Fruit fly (Drosophila melanogaster): ENCODE data around the gene CG43732.

The CG43732 gene

DNA sequence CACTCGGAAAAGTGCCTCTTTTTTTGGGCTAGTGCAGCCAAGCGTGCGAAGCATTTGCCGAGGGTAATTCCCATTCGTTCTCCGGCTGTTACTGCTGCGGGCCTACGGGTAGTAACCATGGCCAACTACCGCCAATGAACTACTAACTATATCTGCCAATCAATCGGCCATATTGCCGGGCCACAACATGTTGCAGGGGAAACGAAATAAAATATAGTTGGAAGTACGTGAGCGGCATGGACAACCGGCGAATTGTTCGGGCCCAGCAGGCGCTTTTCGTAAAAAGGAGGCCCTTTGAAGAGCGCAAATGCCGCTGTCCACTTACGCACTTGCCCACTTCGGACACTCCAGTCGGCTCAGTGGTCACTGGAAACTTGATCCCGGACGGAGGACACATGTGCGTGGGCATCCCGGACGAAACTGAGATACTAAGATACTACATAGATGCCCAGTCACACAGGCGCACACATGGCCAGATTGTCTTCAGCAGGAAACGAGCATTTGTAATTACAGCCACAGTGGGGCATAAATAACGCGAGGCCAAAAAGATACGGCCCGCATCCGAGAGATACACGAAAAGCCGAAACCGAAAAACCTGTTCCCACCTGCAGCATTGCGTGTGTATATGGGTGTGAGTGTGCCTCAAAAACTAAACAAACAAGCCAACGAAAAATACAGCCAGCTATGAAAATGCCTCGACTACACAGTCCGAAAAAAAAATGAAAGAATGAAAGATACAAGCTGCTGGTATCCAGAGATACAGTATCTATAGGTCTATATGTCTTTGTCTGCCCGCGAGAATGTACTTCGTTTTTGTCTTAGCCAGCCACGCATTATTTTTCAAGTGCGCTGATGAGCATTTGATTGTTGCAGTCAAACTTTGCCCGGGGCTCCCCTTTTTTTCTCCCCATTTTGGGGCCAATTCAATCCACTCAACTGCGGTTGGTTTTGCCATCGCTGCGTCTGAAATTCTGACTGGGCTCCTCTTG, 37.7 kb downstream of the CG43732 start (continued):
- TF ChIP-seq so (GFP tag; IDR thresholded peaks at IDR 0.05) (peak; percentile 28; the same call in 1 of the 3 replicates), Sox100B (GFP tag; optimal IDR thresholded peaks at IDR 0.05) (peak; percentile 41), hth (optimal IDR thresholded peaks at IDR 0.05) (no peak), Rx (GFP tag; IDR thresholded peaks at IDR 0.05) (no peak), Sox102F (GFP tag; optimal IDR thresholded peaks at IDR 0.05) (peak; percentile 39), usp (GFP tag; optimal IDR thresholded peaks at IDR 0.05) (no peak), ftz-f1 (GFP tag; optimal IDR thresholded peaks at IDR 0.05) (no peak), fd64A (GFP tag; optimal IDR thresholded peaks at IDR 0.05) (peak; percentile 38), CG34376 (GFP tag; optimal IDR thresholded peaks at IDR 0.05) (no peak), nau (GFP tag; optimal IDR thresholded peaks at IDR 0.05) (peak; percentile 20), CG17568 (GFP tag; optimal IDR thresholded peaks at IDR 0.05) (peak; percentile 40), HHEX (GFP tag; optimal IDR thresholded peaks at IDR 0.05) (peak; percentile 31), CG1603 (tag; optimal IDR thresholded peaks at IDR 0.05) (peak; percentile 5), fd102C (GFP tag; optimal IDR thresholded peaks at IDR 0.05) (no peak), CG6254 (GFP tag; optimal IDR thresholded peaks at IDR 0.05) (no peak), pros (GFP tag; optimal IDR thresholded peaks at IDR 0.05) (peak; percentile 15), CG12942 (GFP tag; optimal IDR thresholded peaks at IDR 0.05) (no peak), odd (GFP tag; optimal IDR thresholded peaks at IDR 0.05) (peak; percentile 16), CG6765 (GFP tag; optimal IDR thresholded peaks at IDR 0.05) (no peak), CG9797 (GFP tag; optimal IDR thresholded peaks at IDR 0.05) (no peak), cas (GFP tag; IDR thresholded peaks at IDR 0.05) (no peak), vvl (GFP tag; IDR thresholded peaks at IDR 0.05) (peak; percentile 27; the same call in 1 of the 2 replicates)

- TF ChIP-seq org-1 (GFP tag; optimal IDR thresholded peaks at IDR 0.05) (no peak), HLH4C (GFP tag; IDR thresholded peaks at IDR 0.05; ENCODE audit: partially characterized antibody) (no peak), zfh1 (GFP tag; IDR thresholded peaks at IDR 0.05) (0 out of 3 replicates have a peak, but pooled peaks have one; percentile 33), tna (GFP tag; IDR thresholded peaks at IDR 0.05; ENCODE audit: partially characterized antibody) (no peak), Opbp (GFP tag; IDR thresholded peaks at IDR 0.05; ENCODE audit: partially characterized antibody) (0 out of 3 replicates have a peak, but pooled peaks have one; percentile 10), CG2199 (GFP tag; IDR thresholded peaks at IDR 0.05) (peak; percentile 86), pros (GFP tag; optimal IDR thresholded peaks at IDR 0.05) (peak; percentile 57), Rx (GFP tag; IDR thresholded peaks at IDR 0.05) (no peak), CG8089 (GFP tag; optimal IDR thresholded peaks at IDR 0.05) (no peak), Stat92E (GFP tag; optimal IDR thresholded peaks at IDR 0.05) (no peak), CG11695 (GFP tag; IDR thresholded peaks at IDR 0.05) (no peak), CG15601 (tag; optimal IDR thresholded peaks at IDR 0.05) (no peak), Mad (GFP tag; optimal IDR thresholded peaks at IDR 0.05) (no peak), bowl (GFP tag; IDR thresholded peaks at IDR 0.05) (no peak), CG17186 (GFP tag; optimal IDR thresholded peaks at IDR 0.05) (no peak), CG6175 (GFP tag; IDR thresholded peaks at IDR 0.05) (no peak), CG18011 (GFP tag; optimal IDR thresholded peaks at IDR 0.05) (no peak), CG7745 (tag; optimal IDR thresholded peaks at IDR 0.05) (peak; percentile 22), Atf-2 (GFP tag; optimal IDR thresholded peaks at IDR 0.05) (no peak), abd-A (tag; optimal IDR thresholded peaks at IDR 0.05) (peak; percentile 67), phol (tag; optimal IDR thresholded peaks at IDR 0.05) (no peak), CG8765 (GFP tag; IDR thresholded peaks at IDR 0.05) (no peak), CG32767 (GFP tag; IDR thresholded peaks at IDR 0.05) (no peak), MESR4 (GFP tag; optimal IDR thresholded peaks at IDR 0.05) (no peak), Ets65A (GFP tag) (no peak), CG4820 (GFP tag; optimal IDR thresholded peaks at IDR 0.05) (no peak)
Measured at dm6 chr3R:18988957-18989818, 39.2 kb downstream of the CG43732 start.
